Fruit fly (Drosophila melanogaster) whole organism, embryonic: ENCODE results near the gene CG15356.

Experiments used
- Bteb2 ChIP-seq: fragments of 200-800 bp; sonication (Bioruptor generic); optimal IDR thresholded peaks from 2 replicates; lab custom pipeline; 2016; ENCODE audit warnings: missing biosample characterization, missing genetic modification characterization
- CG10366 ChIP-seq: fragments of 200-800 bp; sonication (Bioruptor generic); IDR thresholded peaks from 2 replicates; pipeline ENCODE4 v1.3.6; 2022; ENCODE audit warnings: missing biosample characterization, missing genetic modification characterization
- CG11247 ChIP-seq: fragments of 200-800 bp; sonication (Bioruptor generic); IDR thresholded peaks from 2 replicates; pipeline ENCODE4 v1.3.6; 2022; ENCODE audit warnings: missing biosample characterization, missing genetic modification characterization
- CG11560 ChIP-seq: fragments of 200-800 bp; sonication (Bioruptor generic); IDR thresholded peaks from 3 replicates; pipeline ENCODE4 v1.3.6; 2022; ENCODE audit warnings: missing biosample characterization, missing genetic modification characterization
- CG12299 ChIP-seq: fragments of 200-800 bp; sonication (Bioruptor generic); optimal IDR thresholded peaks from 2 replicates; lab custom pipeline; 2018; ENCODE audit warnings: missing biosample characterization, mild to moderate bottlenecking, missing genetic modification characterization
- CG13624 ChIP-seq: fragments of 200-800 bp; sonication (Bioruptor generic); optimal IDR thresholded peaks from 2 replicates; lab custom pipeline; 2016; ENCODE audit warnings: missing biosample characterization, missing genetic modification characterization
- CG14050 ChIP-seq: fragments of 200-800 bp; sonication (Bioruptor generic); IDR thresholded peaks from 3 replicates; pipeline ENCODE4 v1.3.6; 2022; ENCODE audit warnings: missing biosample characterization, missing genetic modification characterization
- CG15011 ChIP-seq: fragments of 200-800 bp; sonication (Bioruptor generic); optimal IDR thresholded peaks from 3 replicates; lab custom pipeline; 2018; ENCODE audit warnings: missing biosample characterization, mild to moderate bottlenecking, missing genetic modification characterization
- CG17568 ChIP-seq: fragments of 200-800 bp; sonication (Bioruptor generic); optimal IDR thresholded peaks from 2 replicates; lab custom pipeline; 2018; ENCODE audit warnings: missing biosample characterization, mild to moderate bottlenecking, missing genetic modification characterization, moderate library complexity
- CG18764 ChIP-seq: fragments of 200-800 bp; sonication (Bioruptor generic); optimal IDR thresholded peaks from 3 replicates; lab custom pipeline; 2016; ENCODE audit warnings: missing biosample characterization, missing genetic modification characterization
- CG2875 ChIP-seq: fragments of 200-800 bp; sonication (Bioruptor generic); optimal IDR thresholded peaks from 2 replicates; lab custom pipeline; 2017; ENCODE audit warnings: missing biosample characterization, mild to moderate bottlenecking, missing genetic modification characterization, missing genetic modification reagents
- CG31365 ChIP-seq: fragments of 200-800 bp; sonication (Bioruptor generic); optimal IDR thresholded peaks from 2 replicates; lab custom pipeline; 2018; ENCODE audit warnings: missing biosample characterization, mild to moderate bottlenecking, missing genetic modification characterization
- CG31388 ChIP-seq: fragments of 200-800 bp; sonication (Bioruptor generic); optimal IDR thresholded peaks from 2 replicates; lab custom pipeline; 2016; ENCODE audit warnings: missing biosample characterization, missing genetic modification characterization
- CG4424 ChIP-seq: fragments of 200-800 bp; sonication (Bioruptor generic); optimal IDR thresholded peaks from 3 replicates; lab custom pipeline; 2016; ENCODE audit warnings: missing biosample characterization, missing genetic modification characterization
- CG6683 ChIP-seq: fragments of 200-800 bp; sonication (Bioruptor generic); optimal IDR thresholded peaks from 2 replicates; lab custom pipeline; 2017; ENCODE audit warnings: missing biosample characterization, mild to moderate bottlenecking, missing genetic modification characterization, missing genetic modification reagents
- CG6813 ChIP-seq: fragments of 200-800 bp; sonication (Bioruptor generic); optimal IDR thresholded peaks from 2 replicates; lab custom pipeline; 2017; ENCODE audit warnings: missing biosample characterization, missing genetic modification characterization, mild to moderate bottlenecking, moderate library complexity, missing genetic modification reagents
- CG9797 ChIP-seq: fragments of 200-800 bp; sonication (Bioruptor generic); optimal IDR thresholded peaks from 3 replicates; lab custom pipeline; 2018; ENCODE audit warnings: missing biosample characterization, mild to moderate bottlenecking, missing genetic modification characterization
- CG9932 ChIP-seq: fragments of 200-800 bp; sonication (Bioruptor generic); IDR thresholded peaks from 2 replicates; pipeline ENCODE4 v1.3.6; 2022; ENCODE audit warnings: missing biosample characterization, missing genetic modification characterization
- CTCF ChIP-seq: fragments of 200-800 bp; sonication (Bioruptor generic); optimal IDR thresholded peaks from 2 replicates; lab custom pipeline; 2017; ENCODE audit warnings: missing biosample characterization, mild to moderate bottlenecking, missing genetic modification characterization, moderate library complexity
- D19A ChIP-seq: fragments of 200-800 bp; optimal IDR thresholded peaks from 3 replicates; lab custom pipeline; 2019; ENCODE audit warnings: missing biosample characterization, mild to moderate bottlenecking, missing genetic modification characterization, moderate library complexity
- Dad ChIP-seq: fragments of 200-800 bp; sonication (Bioruptor generic); optimal IDR thresholded peaks from 3 replicates; lab custom pipeline; 2016; ENCODE audit warnings: missing biosample characterization, missing genetic modification characterization
- Dfd ChIP-seq, 2 experiments: fragments of >200 bp; optimal IDR thresholded peaks; 2 replicates each; lab custom pipeline; 2017; ENCODE audit warnings: missing biosample characterization in 2 of 2, missing genetic modification characterization in 2 of 2
- Dip3 ChIP-seq: fragments of 200-800 bp; sonication (Bioruptor generic); optimal IDR thresholded peaks from 3 replicates; lab custom pipeline; 2016; ENCODE audit warnings: missing biosample characterization, missing genetic modification characterization
- Dp ChIP-seq: fragments of 200-800 bp; sonication (Bioruptor generic); optimal IDR thresholded peaks from 2 replicates; lab custom pipeline; 2018; ENCODE audit warnings: missing biosample characterization, mild to moderate bottlenecking, missing genetic modification characterization, moderate library complexity
- Fer2 ChIP-seq: fragments of 200-800 bp; sonication (Bioruptor generic); optimal IDR thresholded peaks from 2 replicates; lab custom pipeline; 2018; ENCODE audit warnings: missing biosample characterization, mild to moderate bottlenecking, missing genetic modification characterization, moderate library complexity
- Gug ChIP-seq: fragments of 200-800 bp; sonication (Bioruptor generic); IDR thresholded peaks from 4 replicates; pipeline ENCODE4 v1.3.6; 2022; ENCODE audit warnings: missing biosample characterization, missing genetic modification characterization
- H2.0 ChIP-seq: fragments of 200-800 bp; sonication (Bioruptor generic); IDR thresholded peaks from 2 replicates; pipeline ENCODE4 v1.3.6; 2022; ENCODE audit warnings: missing biosample characterization, missing genetic modification characterization
- Hey ChIP-seq: fragments of 200-800 bp; sonication (Bioruptor generic); optimal IDR thresholded peaks from 3 replicates; lab custom pipeline; 2018; ENCODE audit warnings: missing biosample characterization, mild to moderate bottlenecking, missing genetic modification characterization
- NC2α ChIP-seq: fragments of 200-800 bp; sonication (Bioruptor generic); optimal IDR thresholded peaks from 2 replicates; lab custom pipeline; 2016; ENCODE audit warnings: missing biosample characterization, missing genetic modification characterization
- Rfx ChIP-seq: fragments of 200-800 bp; sonication (Bioruptor generic); IDR thresholded peaks from 2 replicates; pipeline ENCODE4 v1.3.6; 2022; ENCODE audit warnings: missing biosample characterization, missing genetic modification characterization
- Spps ChIP-seq: fragments of 200-800 bp; sonication (Bioruptor generic); optimal IDR thresholded peaks from 2 replicates; lab custom pipeline; 2018; ENCODE audit warnings: missing biosample characterization, mild to moderate bottlenecking, missing genetic modification characterization
- Ssrp ChIP-seq: fragments of 200-800 bp; sonication (Bioruptor generic); optimal IDR thresholded peaks from 2 replicates; lab custom pipeline; 2018; ENCODE audit warnings: missing biosample characterization, mild to moderate bottlenecking, missing genetic modification characterization, moderate library complexity
- Xbp1 ChIP-seq: fragments of 200-800 bp; sonication (Bioruptor generic); optimal IDR thresholded peaks from 3 replicates; lab custom pipeline; 2016; ENCODE audit warnings: missing biosample characterization, mild to moderate bottlenecking, missing genetic modification characterization
- ab ChIP-seq: fragments of 200-800 bp; sonication (Bioruptor generic); optimal IDR thresholded peaks from 2 replicates; lab custom pipeline; 2016; ENCODE audit warnings: missing biosample characterization, missing genetic modification characterization
- ara ChIP-seq: fragments of 200-800 bp; sonication (Bioruptor generic); IDR thresholded peaks from 2 replicates; pipeline ENCODE4 v1.3.6; 2022; ENCODE audit warnings: missing biosample characterization, missing genetic modification characterization
- ase ChIP-seq: fragments of 200-800 bp; sonication (Bioruptor generic); IDR thresholded peaks from 3 replicates; pipeline ENCODE4 v1.3.6; 2022; ENCODE audit warnings: missing biosample characterization, missing genetic modification characterization
- ato ChIP-seq: fragments of 200-800 bp; sonication (Bioruptor generic); IDR thresholded peaks from 2 replicates; pipeline ENCODE4 v1.3.6; 2022; ENCODE audit warnings: missing biosample characterization, missing genetic modification characterization; ENCODE audit not compliant: partially characterized antibody
- bsh ChIP-seq, 2 experiments: fragments of 200-800 bp; sonication (Bioruptor generic); optimal IDR thresholded peaks; 2 replicates each; lab custom pipeline; 2017 to 2018; ENCODE audit warnings: mild to moderate bottlenecking in 2 of 2, missing biosample characterization in 2 of 2, missing genetic modification characterization in 2 of 2, moderate library complexity in 1 of 2
- cas ChIP-seq: fragments of 200-800 bp; sonication (Bioruptor generic); IDR thresholded peaks from 2 replicates; pipeline ENCODE4 v1.3.6; 2022; ENCODE audit warnings: missing biosample characterization, missing genetic modification characterization
- ci ChIP-seq: fragments of 200-800 bp; sonication (Bioruptor generic); IDR thresholded peaks from 3 replicates; pipeline ENCODE4 v1.3.6; 2022; ENCODE audit warnings: missing biosample characterization, missing genetic modification characterization
- eyg ChIP-seq: fragments of 200-800 bp; sonication (Bioruptor generic); optimal IDR thresholded peaks from 3 replicates; lab custom pipeline; 2016; ENCODE audit warnings: missing biosample characterization, missing genetic modification characterization
- gfzf ChIP-seq: fragments of 200-800 bp; sonication (Bioruptor generic); optimal IDR thresholded peaks from 2 replicates; lab custom pipeline; 2016; ENCODE audit warnings: missing biosample characterization, mild to moderate bottlenecking, missing genetic modification characterization, moderate library complexity
- h ChIP-seq: fragments of >200 bp; optimal IDR thresholded peaks from 2 replicates; lab custom pipeline; 2017
- ham ChIP-seq: fragments of 200-800 bp; sonication (Bioruptor generic); IDR thresholded peaks from 2 replicates; pipeline ENCODE4 v1.3.6; 2022; ENCODE audit warnings: missing biosample characterization, missing genetic modification characterization
- jigr1 ChIP-seq: fragments of 200-800 bp; sonication (Bioruptor generic); IDR thresholded peaks from 3 replicates; pipeline ENCODE4 v1.3.6; 2022; ENCODE audit warnings: missing biosample characterization, missing genetic modification characterization
- luna ChIP-seq: fragments of 200-800 bp; sonication (Bioruptor generic); optimal IDR thresholded peaks from 2 replicates; lab custom pipeline; 2016; ENCODE audit warnings: missing biosample characterization, missing genetic modification characterization
- pum ChIP-seq: fragments of 200-800 bp; sonication (Bioruptor generic); optimal IDR thresholded peaks from 2 replicates; lab custom pipeline; 2016; ENCODE audit warnings: missing biosample characterization, missing genetic modification characterization
- run ChIP-seq: fragments of 200-800 bp; sonication (Bioruptor generic); optimal IDR thresholded peaks from 3 replicates; lab custom pipeline; 2018; ENCODE audit warnings: missing biosample characterization, mild to moderate bottlenecking, missing genetic modification characterization
- seq ChIP-seq: fragments of 200-800 bp; sonication (Bioruptor generic); IDR thresholded peaks from 2 replicates; pipeline ENCODE4 v1.3.6; 2022; ENCODE audit warnings: missing biosample characterization, missing genetic modification characterization
- ssp ChIP-seq: fragments of 200-800 bp; sonication (Bioruptor generic); IDR thresholded peaks from 2 replicates; pipeline ENCODE4 v1.3.6; 2022; ENCODE audit warnings: missing biosample characterization, missing genetic modification characterization
- stc ChIP-seq: fragments of 200-800 bp; sonication (Bioruptor generic); IDR thresholded peaks from 2 replicates; pipeline ENCODE4 v1.3.6; 2022; ENCODE audit warnings: missing biosample characterization, missing genetic modification characterization
- zen ChIP-seq: fragments of 200-800 bp; sonication (Bioruptor generic); optimal IDR thresholded peaks from 3 replicates; lab custom pipeline; 2018; ENCODE audit warnings: missing biosample characterization, mild to moderate bottlenecking, missing genetic modification characterization, moderate library complexity

CG15356 gene

DNA sequence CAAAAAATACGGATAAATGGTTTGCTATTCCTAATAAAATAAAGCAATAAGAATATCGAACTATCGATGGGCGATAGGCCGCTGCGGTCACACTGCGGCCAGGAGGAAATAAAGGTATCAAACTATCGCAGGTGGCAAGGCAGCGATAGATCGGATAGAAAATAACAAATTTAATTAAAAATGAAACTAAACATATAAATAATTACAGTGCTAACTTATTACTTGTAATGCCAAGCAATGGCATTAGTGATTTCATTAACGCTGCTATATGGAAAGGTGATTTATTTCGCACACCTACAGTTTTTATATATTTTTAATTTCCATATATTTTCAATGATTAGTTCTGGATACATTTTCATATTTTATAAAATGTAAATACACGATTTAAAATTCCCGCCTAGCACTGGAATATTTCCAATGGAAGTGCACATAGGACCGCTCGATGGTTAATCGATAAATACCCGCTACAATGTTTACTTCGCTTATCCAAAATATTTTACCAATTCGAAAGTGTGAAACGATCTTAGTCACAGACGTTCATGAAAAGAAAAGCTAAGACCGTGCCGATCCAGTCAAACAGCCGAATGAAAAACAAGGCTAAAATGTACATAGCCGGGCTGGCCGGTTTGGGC, at the start of gene CG15356, which contains the start of gene CG15362 (continued):
- TF ChIP-seq Bteb2 (no peak), CG18764 (GFP tag; lab: Kevin White, UChicago) (no peak), ab (no peak), eyg (GFP tag; lab: Kevin White, UChicago) (no peak), h (lab: Kevin White, UChicago) (no peak), ham (no peak), Gug (GFP tag; lab: Robert Waterston, UW) (peak; percentile 60; the same call in 1 of the 4 replicates), Fer2 (tag; lab: Kevin White, UChicago) (peak; percentile 8), CG9797 (GFP tag; lab: Kevin White, UChicago) (peak; percentile 82), CG17568 (GFP tag; lab: Kevin White, UChicago) (no peak), CG10366 (GFP tag; lab: Robert Waterston, UW) (peak; percentile 28; the same call in 1 of the 2 replicates), CG11560 (no peak), CTCF (GFP tag; lab: Kevin White, UChicago) (peak; percentile 17), CG2875 (GFP tag; lab: Kevin White, UChicago) (peak; percentile 4), gfzf (GFP tag; lab: Kevin White, UChicago) (peak; percentile 52), CG13624 (GFP tag; lab: Kevin White, UChicago) (no peak), Spps (tag; lab: Kevin White, UChicago) (no peak), CG4424 (GFP tag; lab: Kevin White, UChicago) (no peak), ssp (no peak), ase (GFP tag; lab: Robert Waterston, UW) (no peak), CG31365 (tag; lab: Kevin White, UChicago) (no peak), CG9932 (GFP tag; lab: Robert Waterston, UW) (peak; percentile 82), CG14050 (GFP tag; lab: Robert Waterston, UW) (no peak), D19A (no peak), CG11247 (GFP tag; lab: Robert Waterston, UW) (no peak), seq (no peak), Ssrp (no peak), cas (GFP tag; lab: Robert Waterston, UW) (no peak), Dip3 (GFP tag; lab: Kevin White, UChicago) (peak; percentile 17), NC2α (GFP tag; lab: Kevin White, UChicago) (no peak), Hey (tag; lab: Kevin White, UChicago) (no peak), bsh (GFP tag; optimal IDR thresholded peaks at IDR 0.05; lab: Kevin White, UChicago) (peak in 1 of 2 experiments; percentile 4), ci (GFP tag; lab: Robert Waterston, UW) (no peak), Dad (GFP tag; lab: Kevin White, UChicago) (no peak), zen (tag; lab: Kevin White, UChicago) (peak; percentile 7), jigr1 (GFP tag; lab: Robert Waterston, UW) (peak; percentile 59; the same call in 1 of the 3 replicates), Dfd (GFP tag; optimal IDR thresholded peaks at IDR 0.05; lab: Kevin White, UChicago) (no peak), luna (no peak), CG6683 (peak; percentile 10), CG15011 (no peak), CG6813 (GFP tag; lab: Kevin White, UChicago) (no peak), Rfx (GFP tag; lab: Robert Waterston, UW) (peak; percentile 78), Xbp1 (peak; percentile 42), run (tag; lab: Kevin White, UChicago) (no peak), H2.0 (GFP tag; lab: Robert Waterston, UW) (no peak), pum (no peak), ato (peak; percentile 99), stc (no peak), CG31388 (GFP tag; lab: Kevin White, UChicago) (no peak), CG12299 (no peak), ara (GFP tag; lab: Robert Waterston, UW) (no peak), Dp (GFP tag; lab: Kevin White, UChicago) (peak; percentile 65)
